Worm (Caenorhabditis elegans): ENCODE results near the gene vha-12.

The vha-12 gene

DNA sequence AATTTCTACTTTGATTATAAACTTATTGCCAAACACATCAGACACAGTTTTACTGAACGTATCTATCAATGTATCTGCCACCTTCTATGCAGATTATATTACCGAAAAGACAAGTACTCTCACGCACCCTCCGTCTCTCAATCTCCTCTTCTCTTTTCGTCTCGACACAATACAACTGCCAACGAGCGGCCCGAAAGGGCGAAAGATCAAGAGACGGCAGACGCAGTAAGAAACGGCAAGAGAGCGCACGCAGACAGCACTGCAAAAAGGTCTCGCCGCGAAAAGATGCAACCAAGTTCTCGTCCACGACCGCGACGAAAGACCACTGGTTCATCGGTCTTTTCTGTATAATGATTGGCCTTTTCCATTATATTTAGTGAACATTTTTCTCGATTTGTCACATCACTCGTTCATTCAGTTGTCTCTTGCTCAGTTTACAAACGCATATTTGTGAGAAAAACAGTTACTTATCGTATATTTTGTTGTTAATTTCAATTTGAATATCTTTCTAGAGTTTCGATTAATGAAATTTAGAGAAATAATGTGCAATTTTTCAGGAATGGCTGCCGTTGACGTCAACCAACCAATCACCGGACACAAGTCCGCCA, at the start of gene vha-12:
Gene vha-12 (plus strand): TSS at position 558 of the 608 bp plus-strand sequence.
- TF ChIP-seq ztf-11 (tag; optimal IDR thresholded peaks at IDR 0.05) (no peak), alr-1 (tag; optimal IDR thresholded peaks at IDR 0.05) (no peak), nhr-129 (tag; optimal IDR thresholded peaks at IDR 0.05) (peak; percentile 91), elt-3 (tag; optimal IDR thresholded peaks at IDR 0.05) (no peak), lin-13 (GFP tag; optimal IDR thresholded peaks at IDR 0.05) (peak; percentile 90), elt-1 (tag; optimal IDR thresholded peaks at IDR 0.05) (no peak), sma-9 (GFP tag; optimal IDR thresholded peaks at IDR 0.05) (peak; percentile 93), sma-9 (tag; optimal IDR thresholded peaks at IDR 0.05) (no peak), ceh-16 (tag; optimal IDR thresholded peaks at IDR 0.05) (no peak), ZK546.5 (tag; optimal IDR thresholded peaks at IDR 0.05) (peak; percentile 26), zag-1 (tag; optimal IDR thresholded peaks at IDR 0.05) (peak; percentile 79), unc-55 (GFP tag; optimal IDR thresholded peaks at IDR 0.05) (peak; percentile 93), nhr-6 (tag; optimal IDR thresholded peaks at IDR 0.05) (peak; percentile 71), fos-1 (tag; optimal IDR thresholded peaks at IDR 0.05) (peak; percentile 83), blmp-1 (tag; optimal IDR thresholded peaks at IDR 0.05; ENCODE audit: insufficient read depth) (peak; percentile 56), ztf-4 (tag; optimal IDR thresholded peaks at IDR 0.05) (peak; percentile 62), sem-4 (tag; optimal IDR thresholded peaks at IDR 0.05) (peak; percentile 87), nhr-237 (tag; optimal IDR thresholded peaks at IDR 0.05) (no peak), mdl-1 (tag; optimal IDR thresholded peaks at IDR 0.05) (peak; percentile 54 to 65), unc-62 (GFP tag; optimal IDR thresholded peaks at IDR 0.05) (no peak), skn-1 (tag; optimal IDR thresholded peaks at IDR 0.05) (no peak), nhr-10 (tag; optimal IDR thresholded peaks at IDR 0.05) (peak; percentile 48), R02D3.7 (tag; optimal IDR thresholded peaks at IDR 0.05) (no peak), egl-27 (tag; optimal IDR thresholded peaks at IDR 0.05) (peak; percentile 89), lsy-2 (tag; optimal IDR thresholded peaks at IDR 0.05) (peak; percentile 71 to 92), nhr-11 (tag; optimal IDR thresholded peaks at IDR 0.05) (peak; percentile 18), snpc-4 (tag; optimal IDR thresholded peaks at IDR 0.05) (peak; percentile 66), nhr-25 (tag; optimal IDR thresholded peaks at IDR 0.05) (peak; percentile 91), lin-11 (tag; optimal IDR thresholded peaks at IDR 0.05) (peak; percentile 86), ceh-82 (tag; optimal IDR thresholded peaks at IDR 0.05) (peak; percentile 68), crh-2 (tag; optimal IDR thresholded peaks at IDR 0.05) (peak; percentile 97), nhr-21 (tag; optimal IDR thresholded peaks at IDR 0.05) (peak; percentile 91), nhr-77 (tag; optimal IDR thresholded peaks at IDR 0.05) (peak; percentile 17), F13H6.1 (tag; optimal IDR thresholded peaks at IDR 0.05) (peak; percentile 94), Y55F3AM.14 (GFP tag; optimal IDR thresholded peaks at IDR 0.05) (no peak), gmeb-1 (tag; optimal IDR thresholded peaks at IDR 0.05) (peak; percentile 80), C34F6.9 (tag; optimal IDR thresholded peaks at IDR 0.05) (peak; percentile 95), unc-39 (tag; optimal IDR thresholded peaks at IDR 0.05) (no peak), sma-3 (GFP tag; optimal IDR thresholded peaks at IDR 0.05) (peak; percentile 96), mab-5 (tag; optimal IDR thresholded peaks at IDR 0.05) (peak; percentile 78), ama-1 (optimal IDR thresholded peaks at IDR 0.05) (peak; percentile 64)

DNA sequence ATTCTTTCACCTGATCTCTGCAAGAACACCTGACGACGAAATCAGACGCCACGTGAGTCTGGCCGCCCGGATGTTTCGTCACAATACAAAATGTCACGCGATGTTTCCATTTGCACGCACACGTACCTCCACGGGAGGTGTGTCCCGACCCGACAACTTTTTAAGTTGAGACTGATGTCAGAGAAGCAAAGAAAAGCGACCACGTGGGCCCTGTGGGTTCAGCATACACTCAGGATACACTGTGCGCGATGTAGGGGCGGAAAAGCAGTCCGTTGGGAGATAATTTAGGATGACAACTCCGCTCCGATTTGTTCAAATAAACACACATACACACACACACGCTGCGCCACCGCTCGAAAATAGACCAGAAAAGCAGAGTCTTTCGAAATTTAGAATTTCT, 48.7 kb upstream of the vha-12 start:
- peak; percentile 86 for TF ChIP-seq nhr-21 (tag; optimal IDR thresholded peaks at IDR 0.05)
- TF ChIP-seq nhr-129 (tag; optimal IDR thresholded peaks at IDR 0.05) = peak; percentile 92
- no peak for TF ChIP-seq peb-1 (tag; optimal IDR thresholded peaks at IDR 0.05)
- TF ChIP-seq ama-1 (optimal IDR thresholded peaks at IDR 0.05) = no peak
- TF ChIP-seq ztf-4 (tag; optimal IDR thresholded peaks at IDR 0.05) = peak; percentile 96
- TF ChIP-seq nhr-10 (tag; optimal IDR thresholded peaks at IDR 0.05) = no peak
- TF ChIP-seq R02D3.7 (tag; optimal IDR thresholded peaks at IDR 0.05) = no peak
- no peak for TF ChIP-seq aly-2 (tag; optimal IDR thresholded peaks at IDR 0.05)
- no peak for TF ChIP-seq egl-27 (tag; optimal IDR thresholded peaks at IDR 0.05)
- TF ChIP-seq alr-1 (tag; optimal IDR thresholded peaks at IDR 0.05) = no peak
- TF ChIP-seq nhr-12 (tag; optimal IDR thresholded peaks at IDR 0.05) = peak; percentile 27
- no peak for TF ChIP-seq nhr-77 (tag; optimal IDR thresholded peaks at IDR 0.05)
- TF ChIP-seq sem-4 (tag; optimal IDR thresholded peaks at IDR 0.05) = peak; percentile 89
- TF ChIP-seq skn-1 (tag; optimal IDR thresholded peaks at IDR 0.05) = no peak
- TF ChIP-seq nhr-237 (tag; optimal IDR thresholded peaks at IDR 0.05) = peak; percentile 11
- TF ChIP-seq fos-1 (tag; optimal IDR thresholded peaks at IDR 0.05) = no peak
- TF ChIP-seq unc-55 (GFP tag; optimal IDR thresholded peaks at IDR 0.05) = peak; percentile 22
- peak in 1 of 2 experiments; percentile 82 for TF ChIP-seq lsy-2 (tag; optimal IDR thresholded peaks at IDR 0.05)
- TF ChIP-seq ztf-11 (tag; optimal IDR thresholded peaks at IDR 0.05) = no peak
- no peak for TF ChIP-seq elt-3 (tag; optimal IDR thresholded peaks at IDR 0.05)
- TF ChIP-seq gmeb-1 (tag; optimal IDR thresholded peaks at IDR 0.05) = peak; percentile 68
- TF ChIP-seq unc-62 (GFP tag; optimal IDR thresholded peaks at IDR 0.05) = no peak
- peak; percentile 17 for TF ChIP-seq zag-1 (tag; optimal IDR thresholded peaks at IDR 0.05)
- TF ChIP-seq F13H6.1 (tag; optimal IDR thresholded peaks at IDR 0.05) = peak; percentile 92
- TF ChIP-seq nhr-23 (tag; optimal IDR thresholded peaks at IDR 0.05) = no peak
- no peak for TF ChIP-seq mbf-1 (tag; optimal IDR thresholded peaks at IDR 0.05)
- peak; percentile 91 for TF ChIP-seq nhr-25 (tag; optimal IDR thresholded peaks at IDR 0.05)
- TF ChIP-seq ceh-16 (tag; optimal IDR thresholded peaks at IDR 0.05) = no peak
- TF ChIP-seq mdl-1 (tag; optimal IDR thresholded peaks at IDR 0.05) = peak; percentile 80 to 93
- TF ChIP-seq dmd-4 (tag; optimal IDR thresholded peaks at IDR 0.05) = no peak
- no peak for TF ChIP-seq elt-1 (tag; optimal IDR thresholded peaks at IDR 0.05)
- no peak for TF ChIP-seq ceh-82 (tag; optimal IDR thresholded peaks at IDR 0.05)
- no peak for TF ChIP-seq nhr-11 (tag; optimal IDR thresholded peaks at IDR 0.05)
- TF ChIP-seq C34F6.9 (tag; optimal IDR thresholded peaks at IDR 0.05) = peak; percentile 74
- TF ChIP-seq blmp-1 (tag; optimal IDR thresholded peaks at IDR 0.05; ENCODE audit: insufficient read depth) = no peak
- no peak for TF ChIP-seq lin-39 (tag; optimal IDR thresholded peaks at IDR 0.05)
- peak; percentile 50 for TF ChIP-seq mab-5 (tag; optimal IDR thresholded peaks at IDR 0.05)
- TF ChIP-seq snpc-4 (tag; optimal IDR thresholded peaks at IDR 0.05) = peak; percentile 20
- TF ChIP-seq lin-13 (GFP tag; optimal IDR thresholded peaks at IDR 0.05) = peak; percentile 39

Measured in whole organism, L2 larva.